Fruit fly (Drosophila melanogaster): ENCODE data around the gene CG10631.

CG10631 gene

dm6 chr2L:19799940-19800339, 43.2 kb upstream of the CG10631 start (continued):
- TF ChIP-seq CG4404 (GFP tag; IDR thresholded peaks at IDR 0.05) (no peak), CG33213 (GFP tag; optimal IDR thresholded peaks at IDR 0.05) (no peak), so (GFP tag; IDR thresholded peaks at IDR 0.05) (no peak), Xrp1 (GFP tag; IDR thresholded peaks at IDR 0.05) (peak; percentile 56), CG15514 (GFP tag; optimal IDR thresholded peaks at IDR 0.05) (no peak), CG4730 (GFP tag; IDR thresholded peaks at IDR 0.05) (no peak), CG12942 (GFP tag; optimal IDR thresholded peaks at IDR 0.05) (no peak), CG12769 (tag; optimal IDR thresholded peaks at IDR 0.05) (peak; percentile 15), CG8944 (GFP tag; optimal IDR thresholded peaks at IDR 0.05) (no peak), Blimp-1 (GFP tag; optimal IDR thresholded peaks at IDR 0.05) (peak; percentile 36), lola (GFP tag; optimal IDR thresholded peaks at IDR 0.05) (peak in 1 of 3 experiments; percentile 32), Ssrp (tag; optimal IDR thresholded peaks at IDR 0.05) (peak; percentile 22), Pdp1 (GFP tag; optimal IDR thresholded peaks at IDR 0.05) (no peak), sisA (GFP tag; IDR thresholded peaks at IDR 0.05) (no peak), CG30020 (tag; optimal IDR thresholded peaks at IDR 0.05) (no peak), lilli (GFP tag; optimal IDR thresholded peaks at IDR 0.05) (no peak), Med (GFP tag) (peak; percentile 26), nerfin-2 (GFP tag; IDR thresholded peaks at IDR 0.05; ENCODE audit: partially characterized antibody) (no peak), TFAM (GFP tag; optimal IDR thresholded peaks at IDR 0.05) (no peak), CG7556 (GFP tag; optimal IDR thresholded peaks at IDR 0.05) (peak; percentile 30), CG15269 (tag; optimal IDR thresholded peaks at IDR 0.05) (peak; percentile 29), CG32772 (GFP tag; IDR thresholded peaks at IDR 0.05) (no peak), CG9437 (GFP tag; optimal IDR thresholded peaks at IDR 0.05) (no peak), Fer3 (tag; optimal IDR thresholded peaks at IDR 0.05) (peak; percentile 14), CG1792 (GFP tag; optimal IDR thresholded peaks at IDR 0.05) (no peak), CG10654 (GFP tag; optimal IDR thresholded peaks at IDR 0.05) (no peak), nau (GFP tag; optimal IDR thresholded peaks at IDR 0.05) (no peak), CG10979 (tag; optimal IDR thresholded peaks at IDR 0.05) (peak; percentile 43), CG18599 (GFP tag; optimal IDR thresholded peaks at IDR 0.05) (peak; percentile 36), Optix (GFP tag; IDR thresholded peaks at IDR 0.05) (no peak), prd (optimal IDR thresholded peaks at IDR 0.05) (no peak), prd (GFP tag; IDR thresholded peaks at IDR 0.05) (peak; percentile 18; the same call in 1 of the 3 replicates), Asciz (GFP tag; optimal IDR thresholded peaks at IDR 0.05) (no peak), CG34224 (GFP tag; IDR thresholded peaks at IDR 0.05; ENCODE audit: partially characterized antibody) (no peak), nom (GFP tag; optimal IDR thresholded peaks at IDR 0.05) (no peak), seq (GFP tag; IDR thresholded peaks at IDR 0.05) (no peak), CG2199 (GFP tag; IDR thresholded peaks at IDR 0.05) (no peak), Chrac-16 (GFP tag; optimal IDR thresholded peaks at IDR 0.05) (no peak), CG13296 (GFP tag; optimal IDR thresholded peaks at IDR 0.05) (no peak), CG2116 (GFP tag; optimal IDR thresholded peaks at IDR 0.05) (no peak), CG9932 (GFP tag; IDR thresholded peaks at IDR 0.05) (no peak), CG9215 (GFP tag; IDR thresholded peaks at IDR 0.05) (0 out of 2 replicates have a peak, but pooled peaks have one; percentile 9), CG18011 (GFP tag; optimal IDR thresholded peaks at IDR 0.05) (no peak), maf-S (GFP tag; optimal IDR thresholded peaks at IDR 0.05) (no peak), CG11696 (GFP tag; IDR thresholded peaks at IDR 0.05) (no peak), p53 (GFP tag; optimal IDR thresholded peaks at IDR 0.05) (no peak), CG8924 (tag; optimal IDR thresholded peaks at IDR 0.05) (peak; percentile 10), Eip74EF (GFP tag; optimal IDR thresholded peaks at IDR 0.05) (no peak), gt (GFP tag; IDR thresholded peaks at IDR 0.05) (no peak), CG1602 (GFP tag; optimal IDR thresholded peaks at IDR 0.05) (no peak), Hr39 (optimal IDR thresholded peaks at IDR 0.05) (no peak)
